Worm (Caenorhabditis elegans): ENCODE measurements around the gene swsn-3.

The swsn-3 gene

DNA sequence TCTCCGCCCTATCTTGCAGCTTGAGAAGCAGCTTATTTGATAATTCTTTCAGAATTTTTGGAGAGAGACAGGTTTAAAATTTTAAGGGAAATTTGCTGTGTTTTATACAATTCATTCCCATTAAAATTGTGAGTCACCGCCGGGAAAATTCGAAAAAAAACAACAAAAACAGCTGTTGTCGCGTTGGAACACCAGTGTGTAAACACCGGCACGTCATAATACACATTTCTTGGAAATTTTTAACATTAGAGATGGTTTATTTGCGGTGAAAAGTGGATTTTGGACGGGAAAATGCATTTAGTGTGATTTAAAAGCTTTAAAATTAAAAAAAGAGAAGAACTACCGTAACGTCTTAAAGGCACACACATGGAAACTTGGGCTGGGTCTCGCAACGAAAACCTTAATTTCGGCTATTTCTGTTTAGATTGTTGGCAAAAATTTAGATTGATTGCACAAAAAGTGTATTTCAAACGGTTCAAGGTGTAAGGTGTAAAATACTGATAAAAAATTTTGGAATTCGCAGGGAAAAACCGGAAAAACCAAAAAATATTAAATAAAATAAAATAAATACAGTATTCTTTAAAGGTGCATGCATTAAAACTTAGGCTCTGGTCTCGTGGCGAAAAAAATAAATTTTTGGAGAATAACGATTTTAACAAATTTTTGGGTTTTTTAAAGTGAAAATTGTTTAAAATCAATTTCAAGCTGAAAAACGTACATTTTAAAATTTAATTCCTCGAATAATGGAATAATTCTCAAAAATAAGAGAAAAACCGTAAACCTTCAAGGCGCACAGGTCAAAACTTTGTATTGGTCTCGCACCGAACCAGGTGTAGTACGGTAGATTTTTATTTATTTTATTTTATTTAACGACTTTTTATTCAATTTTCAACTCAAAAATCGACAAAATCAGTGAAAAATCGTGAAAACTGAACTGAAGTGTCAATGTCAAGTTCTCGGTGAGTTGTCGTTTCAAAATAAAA, 43.0 kb downstream of the swsn-3 start, which contains the start of gene cosa-1 (continued):
- TF ChIP-seq ceh-90 (tag; optimal IDR thresholded peaks at IDR 0.05) (no peak), unc-30 (tag; optimal IDR thresholded peaks at IDR 0.05) (no peak), unc-130 (tag; optimal IDR thresholded peaks at IDR 0.05) (peak; percentile 7), nhr-85 (tag) (no peak), nhr-71 (tag; optimal IDR thresholded peaks at IDR 0.05) (no peak)

DNA sequence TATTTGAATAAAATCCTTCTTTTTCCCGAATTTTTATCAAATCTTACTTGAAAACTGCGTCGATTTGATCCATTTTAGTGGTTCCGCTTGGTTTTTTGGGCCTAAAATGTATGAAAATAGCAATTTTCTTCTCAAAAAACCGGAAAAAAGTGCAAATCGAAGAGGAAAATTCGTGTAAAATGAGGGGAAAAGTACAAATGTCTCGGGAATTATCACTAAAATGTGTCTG, 43.6 kb downstream of the swsn-3 start, which contains the start of gene Y71H2AM.11:
Gene Y71H2AM.11, minus strand, starts transcription at position 101 of the 229 bp plus-strand sequence.
- TF ChIP-seq rnt-1 (tag; optimal IDR thresholded peaks at IDR 0.05): no peak
- TF ChIP-seq irx-1 (tag; optimal IDR thresholded peaks at IDR 0.05): no peak
- TF ChIP-seq unc-86 (tag; optimal IDR thresholded peaks at IDR 0.05): no peak
- TF ChIP-seq tlp-1 (tag; optimal IDR thresholded peaks at IDR 0.05): no peak
- TF ChIP-seq xbp-1 (tag; optimal IDR thresholded peaks at IDR 0.05): no peak
- no peak for TF ChIP-seq nhr-84 (tag; optimal IDR thresholded peaks at IDR 0.05)
- TF ChIP-seq lin-15B (tag; optimal IDR thresholded peaks at IDR 0.05): no peak
- TF ChIP-seq mab-9 (GFP tag; IDR thresholded peaks at IDR 0.05): no peak
- no peak for TF ChIP-seq aha-1 (tag; optimal IDR thresholded peaks at IDR 0.05)
- no peak for TF ChIP-seq efl-1 (optimal IDR thresholded peaks at IDR 0.05)
- no peak for TF ChIP-seq efl-1 (GFP tag; optimal IDR thresholded peaks at IDR 0.05 in 1 of 2)

DNA sequence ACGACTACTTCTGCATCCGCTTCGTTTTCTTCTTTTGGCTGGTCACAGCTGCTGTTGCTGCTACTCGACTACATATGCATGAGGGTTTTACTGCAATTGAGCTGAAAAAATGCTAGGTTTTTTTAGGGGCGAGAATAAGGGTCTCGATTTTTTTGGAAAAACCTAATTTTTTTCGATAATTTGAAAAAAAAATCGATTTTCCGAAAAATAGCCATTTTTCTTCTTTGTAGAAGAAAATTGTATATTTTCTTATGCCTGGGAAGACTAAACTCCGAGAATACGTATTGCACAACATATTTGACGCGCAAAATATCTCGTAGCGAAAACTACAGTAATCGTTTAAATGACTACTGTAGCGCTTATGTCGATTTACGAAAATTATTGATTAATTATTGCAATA, 52.0 kb downstream of the swsn-3 start, which contains the start of gene tmem-132:
Gene tmem-132, minus strand, starts transcription at position 101 of the 400 bp plus-strand sequence.
- TF ChIP-seq ceh-82 (tag; optimal IDR thresholded peaks at IDR 0.05) (no peak), rnt-1 (tag; optimal IDR thresholded peaks at IDR 0.05) (no peak), lsy-2 (tag; optimal IDR thresholded peaks at IDR 0.05) (no peak), nhr-90 (tag; optimal IDR thresholded peaks at IDR 0.05; ENCODE audit: poor library complexity) (no peak), mdl-1 (tag; optimal IDR thresholded peaks at IDR 0.05) (no peak), fos-1 (tag; optimal IDR thresholded peaks at IDR 0.05) (no peak), unc-86 (tag; optimal IDR thresholded peaks at IDR 0.05) (no peak), unc-30 (tag; optimal IDR thresholded peaks at IDR 0.05) (no peak), mep-1 (tag; optimal IDR thresholded peaks at IDR 0.05) (no peak), ceh-8 (GFP tag; optimal IDR thresholded peaks at IDR 0.05) (no peak), jun-1 (tag; optimal IDR thresholded peaks at IDR 0.05) (no peak), ces-1 (GFP tag; optimal IDR thresholded peaks at IDR 0.05) (no peak), nhr-19 (GFP tag; conservative IDR thresholded peaks at IDR 0.05) (no peak), lin-39 (tag; optimal IDR thresholded peaks at IDR 0.05) (no peak), xbp-1 (tag; optimal IDR thresholded peaks at IDR 0.05) (no peak), fkh-4 (tag; optimal IDR thresholded peaks at IDR 0.05; ENCODE audit: borderline replicate concordance) (no peak), ztf-11 (tag; optimal IDR thresholded peaks at IDR 0.05) (no peak), tlp-1 (tag; optimal IDR thresholded peaks at IDR 0.05) (no peak)
